Fruit fly (Drosophila melanogaster) whole organism, wandering third instar larva: ENCODE results near the gene ZnT35C.

Source experiments
- Hr78 ChIP-seq: fragments of >200 bp; optimal IDR thresholded peaks from 2 replicates; lab custom pipeline; 2017; ENCODE audit warnings: missing biosample characterization, missing genetic modification characterization
- Hr83 ChIP-seq: fragments of 200-300 bp; sonication (Bioruptor generic); optimal IDR thresholded peaks from 2 replicates; lab custom pipeline; 2016; ENCODE audit warnings: missing biosample characterization, mild to moderate bottlenecking, missing genetic modification characterization, moderate library complexity; ENCODE audit not compliant: poor library complexity, severe bottlenecking
- Vsx2 ChIP-seq: fragments of 200-300, 225-300 bp; sonication (Bioruptor generic); optimal IDR thresholded peaks from 2 replicates; lab custom pipeline; 2018; ENCODE audit warnings: missing biosample characterization, missing genetic modification characterization; ENCODE audit not compliant: partially characterized antibody
- dsf ChIP-seq: sonication (Bioruptor generic); optimal IDR thresholded peaks from 2 replicates; lab custom pipeline; 2016; ENCODE audit warnings: missing biosample characterization, missing genetic modification characterization, borderline replicate concordance
- pan ChIP-seq: fragments of >200 bp; optimal IDR thresholded peaks from 2 replicates; lab custom pipeline; 2017
- usp ChIP-seq: fragments of >200 bp; optimal IDR thresholded peaks from 2 replicates; lab custom pipeline; 2017; ENCODE audit warnings: missing biosample characterization, missing genetic modification characterization

DNA sequence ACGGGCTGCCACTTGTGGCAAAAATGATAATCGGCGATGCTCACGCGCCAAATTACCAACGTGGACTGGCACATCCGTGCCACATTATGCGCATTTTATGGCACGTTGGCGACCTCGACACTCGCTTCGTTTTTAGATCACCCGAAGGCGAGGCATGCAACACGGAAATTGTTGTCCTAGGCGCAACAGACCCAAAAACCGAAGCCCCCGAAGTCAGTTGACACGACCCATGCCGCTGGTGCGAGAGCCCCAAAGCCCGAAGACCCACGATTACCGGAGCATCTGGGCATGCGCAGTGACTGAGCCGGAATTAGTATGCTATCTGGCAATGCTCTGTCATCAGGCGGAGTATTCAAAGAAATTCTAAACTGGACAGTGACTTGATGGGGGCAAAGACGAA is 47.1 kb downstream of the ZnT35C start, which contains the start of gene CG4168:
- no peak for TF ChIP-seq Vsx2
- no peak for TF ChIP-seq Hr78 (GFP tag; lab: Kevin White, UChicago)
- no peak for TF ChIP-seq usp
- TF ChIP-seq pan: no peak
- no peak for TF ChIP-seq Hr83 (GFP tag; lab: Kevin White, UChicago)
- TF ChIP-seq dsf (GFP tag; lab: Kevin White, UChicago): no peak
